Fruit fly (Drosophila melanogaster): Measurements from ENCODE around the gene ATPsynO.

The ATPsynO gene

DNA sequence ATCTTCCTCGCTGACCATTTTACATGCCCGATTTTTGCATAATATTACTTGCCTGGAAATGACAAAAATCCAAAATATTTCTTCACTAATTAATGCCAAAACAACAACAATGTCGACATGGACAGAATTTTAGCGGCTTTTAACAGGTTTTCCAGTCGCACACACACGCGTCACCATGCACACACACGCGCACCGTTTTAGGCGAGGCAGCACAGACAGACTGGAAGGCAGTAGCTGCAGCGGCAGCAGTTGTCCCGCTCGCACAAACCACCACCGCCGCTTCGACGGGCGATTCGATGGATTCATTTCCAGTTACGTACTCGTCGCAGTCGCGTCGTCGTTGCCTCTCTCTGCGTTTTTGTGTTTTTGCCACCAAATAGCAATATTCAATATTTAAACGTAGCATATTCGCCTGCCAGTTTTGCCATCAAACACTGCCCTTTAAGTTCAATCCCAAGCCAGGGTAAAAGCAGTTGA is 25.3 kb downstream of the ATPsynO start, which contains the start of gene CG45218:
TSS of gene CG45218 (minus strand) at position 158 of the 477 bp plus-strand sequence.
- no peak for TF ChIP-seq Eip75B (GFP tag; optimal IDR thresholded peaks at IDR 0.05)
- TF ChIP-seq svp (GFP tag), result peak; percentile 78
- peak; percentile 6 for TF ChIP-seq Sox102F (GFP tag; optimal IDR thresholded peaks at IDR 0.05)
- TF ChIP-seq CG3919 (GFP tag; optimal IDR thresholded peaks at IDR 0.05), result peak; percentile 25
- TF ChIP-seq Hr39 (GFP tag; optimal IDR thresholded peaks at IDR 0.05), result no peak
- peak; percentile 22 for TF ChIP-seq Sox14 (GFP tag; optimal IDR thresholded peaks at IDR 0.05)
- TF ChIP-seq cyc (GFP tag; optimal IDR thresholded peaks at IDR 0.05), result no peak
- TF ChIP-seq CG9139 (GFP tag; optimal IDR thresholded peaks at IDR 0.05), result peak; percentile 7
- no peak for TF ChIP-seq CG8632 (GFP tag; optimal IDR thresholded peaks at IDR 0.05)
- peak; percentile 51 for TF ChIP-seq vri (GFP tag; optimal IDR thresholded peaks at IDR 0.05)
- TF ChIP-seq Blimp-1 (GFP tag; optimal IDR thresholded peaks at IDR 0.05), result no peak
- TF ChIP-seq Eip78C (GFP tag), result peak; percentile 59
- peak; percentile 14 for TF ChIP-seq CG1621 (tag; optimal IDR thresholded peaks at IDR 0.05)
- TF ChIP-seq CG16779 (tag; optimal IDR thresholded peaks at IDR 0.05), result peak; percentile 4
- TF ChIP-seq dsx (GFP tag; optimal IDR thresholded peaks at IDR 0.05; ENCODE audit: poor library complexity, severe bottlenecking), result peak; percentile 63
- peak in 1 of 2 experiments; percentile 0 for TF ChIP-seq salr (GFP tag; optimal IDR thresholded peaks at IDR 0.05)
- TF ChIP-seq ss (GFP tag; optimal IDR thresholded peaks at IDR 0.05), result peak; percentile 1 to 61
- TF ChIP-seq CG8319 (GFP tag; optimal IDR thresholded peaks at IDR 0.05), result no peak
- TF ChIP-seq acj6 (GFP tag; optimal IDR thresholded peaks at IDR 0.05), result no peak
- TF ChIP-seq CG6276 (GFP tag; optimal IDR thresholded peaks at IDR 0.05), result no peak
- TF ChIP-seq CG10631 (GFP tag; optimal IDR thresholded peaks at IDR 0.05), result no peak
- no peak for TF ChIP-seq achi (GFP tag; optimal IDR thresholded peaks at IDR 0.05)
- TF ChIP-seq eg (GFP tag; IDR thresholded peaks at IDR 0.05), result no peak

dm6 chr3R:15291551-15292223 is 26.3 kb downstream of the ATPsynO start:
- peak; percentile 10 for TF ChIP-seq CG8632 (GFP tag; optimal IDR thresholded peaks at IDR 0.05)
- no peak for TF ChIP-seq achi (GFP tag; optimal IDR thresholded peaks at IDR 0.05)
- TF ChIP-seq net (GFP tag; optimal IDR thresholded peaks at IDR 0.05), result peak; percentile 3
- peak; percentile 58 for TF ChIP-seq vri (GFP tag; optimal IDR thresholded peaks at IDR 0.05)
- peak; percentile 11 for TF ChIP-seq CG3919 (GFP tag; optimal IDR thresholded peaks at IDR 0.05)
- no peak for TF ChIP-seq Eip93F (GFP tag; optimal IDR thresholded peaks at IDR 0.05)
- no peak for TF ChIP-seq pdm3 (GFP tag; optimal IDR thresholded peaks at IDR 0.05)
- TF ChIP-seq CG9139 (GFP tag; optimal IDR thresholded peaks at IDR 0.05), result peak; percentile 33
- peak; percentile 8 for TF ChIP-seq CG32006 (GFP tag; optimal IDR thresholded peaks at IDR 0.05)
- TF ChIP-seq ss (GFP tag; optimal IDR thresholded peaks at IDR 0.05), result peak in 1 of 2 experiments; percentile 46
- peak; percentile 9 for TF ChIP-seq Sox14 (GFP tag; optimal IDR thresholded peaks at IDR 0.05)
- TF ChIP-seq Eip78C (GFP tag), result peak; percentile 55
- peak; percentile 69 for TF ChIP-seq svp (GFP tag)
- TF ChIP-seq CG6276 (GFP tag; optimal IDR thresholded peaks at IDR 0.05), result peak; percentile 29
- TF ChIP-seq CG8319 (GFP tag; optimal IDR thresholded peaks at IDR 0.05), result no peak
- peak; percentile 53 for TF ChIP-seq CG3032 (tag; optimal IDR thresholded peaks at IDR 0.05)
- no peak for TF ChIP-seq CG7368 (GFP tag; optimal IDR thresholded peaks at IDR 0.05)
- TF ChIP-seq fd59A (GFP tag; optimal IDR thresholded peaks at IDR 0.05), result peak; percentile 24
- no peak for TF ChIP-seq CG15336 (GFP tag; IDR thresholded peaks at IDR 0.05)
- no peak for TF ChIP-seq Blimp-1 (GFP tag; optimal IDR thresholded peaks at IDR 0.05)
- no peak for TF ChIP-seq CG1621 (tag; optimal IDR thresholded peaks at IDR 0.05)
- TF ChIP-seq CG6163 (GFP tag; IDR thresholded peaks at IDR 0.05), result no peak

- TF ChIP-seq vri (GFP tag; optimal IDR thresholded peaks at IDR 0.05) (peak; percentile 93), Eip78C (GFP tag) (peak; percentile 4), Hr39 (GFP tag; optimal IDR thresholded peaks at IDR 0.05) (peak; percentile 1), CG16779 (tag; optimal IDR thresholded peaks at IDR 0.05) (no peak)
These were observed 27.0 kb downstream of the ATPsynO start for dm6 chr3R:15292241-15293004.

Measured in whole organism, prepupa.